Fruit fly (Drosophila melanogaster) whole organism, wandering third instar larva: ENCODE results near the gene CG14075.

ENCODE experiments used
- Abd-B ChIP-seq: fragments of >200 bp; optimal IDR thresholded peaks from 2 replicates; lab custom pipeline; 2017; ENCODE audit warnings: missing biosample characterization, missing genetic modification characterization
- CG32264 ChIP-seq: fragments of 200-800 bp; sonication (Bioruptor generic); optimal IDR thresholded peaks from 2 replicates; lab custom pipeline; 2016; ENCODE audit warnings: missing biosample characterization, missing genetic modification characterization
- CG9705 ChIP-seq: fragments of 200-800 bp; sonication (Bioruptor generic); optimal IDR thresholded peaks from 2 replicates; lab custom pipeline; 2018; ENCODE audit warnings: missing biosample characterization, mild to moderate bottlenecking, missing genetic modification characterization
- CrebA ChIP-seq: fragments of 200-800 bp; sonication (Bioruptor generic); optimal IDR thresholded peaks from 2 replicates; lab custom pipeline; 2016; ENCODE audit warnings: missing biosample characterization, mild to moderate bottlenecking, missing genetic modification characterization, borderline replicate concordance
- Dfd ChIP-seq: fragments of >200 bp; optimal IDR thresholded peaks from 2 replicates; lab custom pipeline; 2017; ENCODE audit warnings: missing biosample characterization, missing genetic modification characterization
- Dif ChIP-seq: fragments of 200-275, 200-300 bp; sonication (Bioruptor generic); optimal IDR thresholded peaks from 2 replicates; lab custom pipeline; 2018; ENCODE audit warnings: missing biosample characterization, missing genetic modification characterization; ENCODE audit not compliant: partially characterized antibody
- GATAd ChIP-seq: sonication (Bioruptor generic); optimal IDR thresholded peaks from 2 replicates; lab custom pipeline; 2016; ENCODE audit warnings: missing biosample characterization, missing genetic modification characterization
- HLH106 ChIP-seq: fragments of 200-800 bp; optimal IDR thresholded peaks from 3 replicates; lab custom pipeline; 2019; ENCODE audit warnings: missing biosample characterization, mild to moderate bottlenecking, missing genetic modification characterization, moderate library complexity
- Hnf4 ChIP-seq: fragments of 200-800 bp; sonication (Bioruptor generic); optimal IDR thresholded peaks from 2 replicates; lab custom pipeline; 2016; ENCODE audit warnings: missing biosample characterization, mild to moderate bottlenecking, missing genetic modification characterization
- Hr78 ChIP-seq: fragments of >200 bp; optimal IDR thresholded peaks from 2 replicates; lab custom pipeline; 2017; ENCODE audit warnings: missing biosample characterization, missing genetic modification characterization
- Hr83 ChIP-seq: fragments of 200-300 bp; sonication (Bioruptor generic); optimal IDR thresholded peaks from 2 replicates; lab custom pipeline; 2016; ENCODE audit warnings: missing biosample characterization, mild to moderate bottlenecking, missing genetic modification characterization, moderate library complexity; ENCODE audit not compliant: poor library complexity, severe bottlenecking
- Jra ChIP-seq: sonication (Bioruptor generic); optimal IDR thresholded peaks from 2 replicates; lab custom pipeline; 2016; ENCODE audit warnings: missing biosample characterization, missing genetic modification characterization
- Mio ChIP-seq: sonication (Bioruptor generic); optimal IDR thresholded peaks from 2 replicates; lab custom pipeline; 2016; ENCODE audit warnings: missing biosample characterization, missing genetic modification characterization
- Myc ChIP-seq: fragments of >200 bp; optimal IDR thresholded peaks from 2 replicates; lab custom pipeline; 2017
- N ChIP-seq: fragments of >200 bp; optimal IDR thresholded peaks from 2 replicates; lab custom pipeline; 2018; ENCODE audit warnings: missing biosample characterization, missing external identifiers, missing genetic modification characterization
- OdsH ChIP-seq: fragments of 200-800 bp; sonication (Bioruptor generic); optimal IDR thresholded peaks from 2 replicates; lab custom pipeline; 2016; ENCODE audit warnings: missing biosample characterization, mild to moderate bottlenecking, missing genetic modification characterization
- Rel ChIP-seq, 2 experiments: fragments of 200-800 bp; sonication (Bioruptor generic) in 1 of 2; optimal IDR thresholded peaks; 2 replicates in 1 of 2; 3 replicates in 1 of 2; lab custom pipeline; 2016 to 2019; ENCODE audit warnings: mild to moderate bottlenecking in 2 of 2, missing biosample characterization in 2 of 2, missing genetic modification characterization in 2 of 2, moderate library complexity in 1 of 2
- Sp1 ChIP-seq: fragments of 200-800 bp; sonication (Bioruptor generic); optimal IDR thresholded peaks from 3 replicates; lab custom pipeline; 2019; ENCODE audit warnings: missing biosample characterization, mild to moderate bottlenecking, missing genetic modification characterization, moderate library complexity
- Vsx2 ChIP-seq: fragments of 200-300, 225-300 bp; sonication (Bioruptor generic); optimal IDR thresholded peaks from 2 replicates; lab custom pipeline; 2018; ENCODE audit warnings: missing biosample characterization, missing genetic modification characterization; ENCODE audit not compliant: partially characterized antibody
- br ChIP-seq: fragments of 200-800 bp; sonication (Bioruptor generic); optimal IDR thresholded peaks from 2 replicates; lab custom pipeline; 2016; ENCODE audit warnings: missing biosample characterization, missing genetic modification characterization
- brk ChIP-seq: fragments of 200-800 bp; sonication (Bioruptor generic); optimal IDR thresholded peaks from 2 replicates; lab custom pipeline; 2016; ENCODE audit warnings: missing biosample characterization, mild to moderate bottlenecking, missing genetic modification characterization
- dl ChIP-seq, 2 experiments: fragments of 175-275, 200-275 bp in 1 of 2; fragments of 200-275 bp in 1 of 2; sonication (Bioruptor generic); optimal IDR thresholded peaks; lab custom pipeline; 2018; ENCODE audit warnings: mild to moderate bottlenecking in 2 of 2, missing biosample characterization in 2 of 2, missing genetic modification characterization in 2 of 2, moderate library complexity in 2 of 2; ENCODE audit not compliant: partially characterized antibody in 2 of 2, insufficient read depth in 1 of 2
- dmrt93B ChIP-seq: fragments of 200-800 bp; sonication (Bioruptor generic); optimal IDR thresholded peaks from 2 replicates; lab custom pipeline; 2018; ENCODE audit warnings: missing biosample characterization, mild to moderate bottlenecking, missing genetic modification characterization
- dsf ChIP-seq: sonication (Bioruptor generic); optimal IDR thresholded peaks from 2 replicates; lab custom pipeline; 2016; ENCODE audit warnings: missing biosample characterization, missing genetic modification characterization, borderline replicate concordance
- ey ChIP-seq: fragments of 200-800 bp; sonication (Bioruptor generic); optimal IDR thresholded peaks from 2 replicates; lab custom pipeline; 2016; ENCODE audit warnings: missing biosample characterization, missing genetic modification characterization
- foxo ChIP-seq, 2 experiments: fragments of 200-800 bp; sonication (Bioruptor generic); optimal IDR thresholded peaks; 2 replicates in 1 of 2; 3 replicates in 1 of 2; lab custom pipeline; 2016 to 2017; ENCODE audit warnings: missing biosample characterization in 2 of 2, missing genetic modification characterization in 2 of 2
- fru ChIP-seq: fragments of 200-800 bp; sonication (Bioruptor generic); optimal IDR thresholded peaks from 3 replicates; lab custom pipeline; 2016; ENCODE audit warnings: missing biosample characterization, mild to moderate bottlenecking, missing genetic modification characterization
- h ChIP-seq: fragments of 200-800 bp; sonication (Bioruptor generic); optimal IDR thresholded peaks from 3 replicates; lab custom pipeline; 2016; ENCODE audit warnings: missing biosample characterization, mild to moderate bottlenecking, missing genetic modification characterization
- jim ChIP-seq: fragments of 175-275, 200-325 bp; sonication (Bioruptor generic); optimal IDR thresholded peaks from 2 replicates; lab custom pipeline; 2016; ENCODE audit warnings: missing biosample characterization, mild to moderate bottlenecking, missing genetic modification characterization
- lola ChIP-seq: fragments of >200 bp; optimal IDR thresholded peaks from 2 replicates; lab custom pipeline; 2017; ENCODE audit warnings: missing biosample characterization, missing genetic modification characterization
- pan ChIP-seq: fragments of >200 bp; optimal IDR thresholded peaks from 2 replicates; lab custom pipeline; 2017
- psq ChIP-seq: fragments of 200-800 bp; sonication (Bioruptor generic); optimal IDR thresholded peaks from 3 replicates; lab custom pipeline; 2017; ENCODE audit warnings: missing biosample characterization, mild to moderate bottlenecking, missing genetic modification characterization, moderate library complexity
- rgr ChIP-seq: fragments of 200-800 bp; sonication (Bioruptor generic); optimal IDR thresholded peaks from 3 replicates; lab custom pipeline; 2016; ENCODE audit warnings: missing biosample characterization, mild to moderate bottlenecking, missing genetic modification characterization
- sage ChIP-seq: fragments of 200-800 bp; sonication (Bioruptor generic); optimal IDR thresholded peaks from 2 replicates; lab custom pipeline; 2016; ENCODE audit warnings: missing biosample characterization, mild to moderate bottlenecking, missing genetic modification characterization
- sv ChIP-seq: fragments of 200-800 bp; sonication (Bioruptor generic); optimal IDR thresholded peaks from 3 replicates; lab custom pipeline; 2016; ENCODE audit warnings: missing biosample characterization, missing genetic modification characterization
- tai ChIP-seq: sonication (Bioruptor generic); optimal IDR thresholded peaks from 2 replicates; lab custom pipeline; 2016; ENCODE audit warnings: missing biosample characterization, missing genetic modification characterization
- usp ChIP-seq: fragments of >200 bp; optimal IDR thresholded peaks from 2 replicates; lab custom pipeline; 2017; ENCODE audit warnings: missing biosample characterization, missing genetic modification characterization
- woc ChIP-seq: sonication (Bioruptor generic); optimal IDR thresholded peaks from 2 replicates; lab custom pipeline; 2016; ENCODE audit warnings: missing biosample characterization, mild to moderate bottlenecking, missing genetic modification characterization

The CG14075 gene

DNA sequence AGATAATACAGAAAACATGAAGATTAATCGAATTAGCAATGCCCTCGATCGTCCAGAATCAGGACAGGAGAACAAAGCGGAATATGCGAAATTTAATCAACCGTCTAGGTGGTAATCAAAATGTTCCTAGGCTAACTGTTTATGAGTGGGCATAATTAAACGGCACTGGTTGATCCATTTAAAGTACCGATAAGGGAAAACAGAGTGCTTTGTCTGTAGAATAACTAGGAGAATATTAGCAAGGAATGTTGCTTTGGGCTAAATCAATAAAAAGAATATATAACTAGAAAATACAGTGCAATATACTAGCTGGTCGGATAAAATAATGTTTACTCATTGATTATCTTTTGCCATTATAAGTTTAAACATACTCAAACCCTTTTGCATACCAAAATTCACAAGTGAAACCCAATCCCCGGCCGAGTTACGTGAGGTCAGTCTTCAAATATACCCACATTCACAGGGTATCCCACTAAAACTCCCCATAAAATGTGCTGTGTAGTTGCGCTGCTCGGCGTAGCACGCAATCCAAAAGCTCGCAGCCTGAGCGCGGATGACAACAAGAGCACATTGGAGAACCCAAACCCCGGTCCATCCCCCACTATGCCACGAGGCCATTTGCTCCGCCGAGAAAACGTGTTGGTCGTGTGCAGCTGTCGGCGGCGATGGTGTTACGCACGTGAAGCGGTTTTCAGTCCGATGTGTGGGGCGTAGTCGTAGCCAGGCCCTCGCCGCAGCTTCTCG is 11.4 kb downstream of the CG14075 start:
- TF ChIP-seq Vsx2 (GFP tag; lab: Kevin White, UChicago): no peak
- TF ChIP-seq Sp1 (GFP tag; lab: Kevin White, UChicago): peak; percentile 43
- TF ChIP-seq N (GFP tag; lab: Kevin White, UChicago): no peak
- no peak for TF ChIP-seq dsf
- TF ChIP-seq fru (GFP tag; lab: Kevin White, UChicago): peak; percentile 41
- TF ChIP-seq CG32264 (GFP tag; lab: Kevin White, UChicago): no peak
- TF ChIP-seq h (GFP tag; lab: Kevin White, UChicago): peak; percentile 59
- TF ChIP-seq GATAd: no peak
- TF ChIP-seq CG9705: no peak
- TF ChIP-seq Hnf4 (GFP tag; lab: Kevin White, UChicago): peak; percentile 44
- peak; percentile 46 for TF ChIP-seq rgr (GFP tag; lab: Kevin White, UChicago)
- TF ChIP-seq pan: peak; percentile 77
- peak; percentile 93 for TF ChIP-seq psq (GFP tag; lab: Kevin White, UChicago)
- TF ChIP-seq lola: no peak
- peak; percentile 84 for TF ChIP-seq woc (GFP tag; lab: Kevin White, UChicago)
- TF ChIP-seq Hr78: no peak
- TF ChIP-seq CrebA: peak; percentile 93
- TF ChIP-seq br (GFP tag; lab: Kevin White, UChicago): peak; percentile 87
- TF ChIP-seq Rel (GFP tag; optimal IDR thresholded peaks at IDR 0.05; lab: Kevin White, UChicago): peak; percentile 45
- peak; percentile 81 for TF ChIP-seq Rel (tag; optimal IDR thresholded peaks at IDR 0.05; lab: Kevin White, UChicago)
- TF ChIP-seq sv (GFP tag; lab: Kevin White, UChicago): peak; percentile 60
- TF ChIP-seq ey (GFP tag; lab: Kevin White, UChicago): peak; percentile 76
- TF ChIP-seq OdsH (GFP tag; lab: Kevin White, UChicago): peak; percentile 70
- peak; percentile 50 for TF ChIP-seq dmrt93B (GFP tag; lab: Kevin White, UChicago)
- TF ChIP-seq Mio (GFP tag; lab: Kevin White, UChicago): no peak
- TF ChIP-seq usp (GFP tag; lab: Kevin White, UChicago): no peak
- TF ChIP-seq tai (GFP tag; lab: Kevin White, UChicago): no peak
- no peak for TF ChIP-seq Hr83 (GFP tag; lab: Kevin White, UChicago)
- peak; percentile 61 for TF ChIP-seq brk
- TF ChIP-seq foxo (GFP tag; optimal IDR thresholded peaks at IDR 0.05; lab: Kevin White, UChicago): peak in 1 of 2 experiments; percentile 73
- TF ChIP-seq Dfd (GFP tag; lab: Kevin White, UChicago): no peak
- TF ChIP-seq Dif (GFP tag; lab: Kevin White, UChicago): peak; percentile 40
- TF ChIP-seq HLH106 (tag; lab: Kevin White, UChicago): peak; percentile 32
- no peak for TF ChIP-seq sage (GFP tag; lab: Kevin White, UChicago)
- no peak for TF ChIP-seq jim (GFP tag; lab: Kevin White, UChicago)
- TF ChIP-seq Jra (GFP tag; lab: Kevin White, UChicago): no peak
- TF ChIP-seq Abd-B (GFP tag; lab: Kevin White, UChicago): no peak
- peak in 1 of 2 experiments; percentile 64 for TF ChIP-seq dl (GFP tag; optimal IDR thresholded peaks at IDR 0.05; lab: Kevin White, UChicago; ENCODE audit: insufficient read depth in 1 of 2, partially characterized antibody in 2 of 2)
- no peak for TF ChIP-seq Myc (lab: Kevin White, UChicago)

DNA sequence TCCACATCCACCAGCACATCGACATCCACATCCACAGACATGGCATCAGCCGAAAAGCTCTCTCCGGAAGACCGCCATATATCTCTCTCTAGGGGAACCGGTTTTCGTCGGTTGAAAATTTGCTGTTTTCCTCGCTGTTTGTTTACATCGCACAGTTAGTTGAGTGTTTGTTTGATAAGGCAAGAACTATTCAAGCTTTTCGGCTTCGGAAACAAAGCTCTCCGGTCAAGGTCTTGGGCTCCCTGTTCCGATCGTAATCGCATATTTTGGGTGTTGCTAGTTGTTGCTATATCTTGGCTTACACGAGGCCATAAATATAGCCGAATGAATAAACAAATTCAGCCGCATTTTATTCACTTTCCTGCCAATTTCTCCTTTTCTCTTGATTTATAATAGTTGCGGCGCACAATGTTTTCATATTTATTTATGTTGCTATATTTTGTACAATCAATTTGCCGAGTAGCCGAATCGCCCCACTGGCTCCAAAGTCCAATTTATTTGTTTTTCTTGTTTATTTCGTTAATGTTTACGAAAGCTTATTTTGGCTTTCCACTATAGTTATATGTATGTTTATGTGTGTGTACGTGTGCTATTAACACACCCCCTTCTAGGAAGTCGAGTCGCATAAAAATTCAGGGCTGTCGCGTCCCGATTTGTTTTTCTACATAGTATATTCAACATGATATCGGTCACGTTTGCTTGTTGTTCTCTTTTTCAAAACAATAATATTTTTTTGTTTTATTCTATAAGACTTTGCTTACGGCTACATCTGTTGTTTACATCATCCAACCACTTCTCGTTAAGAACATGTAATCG is 12.2 kb downstream of the CG14075 start:
- TF ChIP-seq dsf (no peak), sage (GFP tag; lab: Kevin White, UChicago) (no peak), Hnf4 (GFP tag; lab: Kevin White, UChicago) (peak; percentile 11), Rel (GFP tag; optimal IDR thresholded peaks at IDR 0.05; lab: Kevin White, UChicago) (peak; percentile 62), Rel (tag; optimal IDR thresholded peaks at IDR 0.05; lab: Kevin White, UChicago) (no peak), CG9705 (no peak), sv (GFP tag; lab: Kevin White, UChicago) (no peak), Abd-B (GFP tag; lab: Kevin White, UChicago) (no peak), brk (no peak), fru (GFP tag; lab: Kevin White, UChicago) (no peak)
